Fruit fly (Drosophila melanogaster): ENCODE measurements around the gene Tpt.

The Tpt gene

dm6 chr3L:8449202-8449799 is 44.2 kb upstream of the Tpt start, which contains the start of gene CG6983 (continued):
- TF ChIP-seq CG1603 (tag; optimal IDR thresholded peaks at IDR 0.05) (peak; percentile 69), eyg (GFP tag; optimal IDR thresholded peaks at IDR 0.05) (no peak), CG18764 (GFP tag; optimal IDR thresholded peaks at IDR 0.05) (no peak), Dek (tag; optimal IDR thresholded peaks at IDR 0.05) (no peak), CG7745 (tag; optimal IDR thresholded peaks at IDR 0.05) (no peak), nau (GFP tag; optimal IDR thresholded peaks at IDR 0.05) (no peak), ham (GFP tag; IDR thresholded peaks at IDR 0.05) (no peak), Blimp-1 (GFP tag; optimal IDR thresholded peaks at IDR 0.05) (no peak), CG12104 (GFP tag; optimal IDR thresholded peaks at IDR 0.05) (no peak), CG42726 (GFP tag; IDR thresholded peaks at IDR 0.05; ENCODE audit: partially characterized antibody) (peak; percentile 72), hkb (optimal IDR thresholded peaks at IDR 0.05) (no peak), hkb (GFP tag; IDR thresholded peaks at IDR 0.05) (no peak), CG9437 (GFP tag; optimal IDR thresholded peaks at IDR 0.05) (no peak), mirr (GFP tag; optimal IDR thresholded peaks at IDR 0.05) (no peak), CG5245 (GFP tag; optimal IDR thresholded peaks at IDR 0.05) (no peak), CG8944 (GFP tag; optimal IDR thresholded peaks at IDR 0.05) (no peak), CG17328 (GFP tag; IDR thresholded peaks at IDR 0.05) (no peak), CG30431 (GFP tag; optimal IDR thresholded peaks at IDR 0.05) (no peak), dati (GFP tag; IDR thresholded peaks at IDR 0.05) (no peak), Fer1 (GFP tag; optimal IDR thresholded peaks at IDR 0.05) (no peak), Doc3 (GFP tag; IDR thresholded peaks at IDR 0.05; ENCODE audit: partially characterized antibody) (peak; percentile 61), CG11560 (tag; IDR thresholded peaks at IDR 0.05) (no peak), CG13296 (GFP tag; optimal IDR thresholded peaks at IDR 0.05) (peak; percentile 15), Six4 (GFP tag; optimal IDR thresholded peaks at IDR 0.05) (no peak), CG8478 (optimal IDR thresholded peaks at IDR 0.05) (no peak), zen (tag; optimal IDR thresholded peaks at IDR 0.05) (no peak), CG9876 (GFP tag; optimal IDR thresholded peaks at IDR 0.05) (no peak), CG4707 (GFP tag; optimal IDR thresholded peaks at IDR 0.05) (no peak), z (GFP tag; IDR thresholded peaks at IDR 0.05) (no peak), CG16815 (GFP tag; optimal IDR thresholded peaks at IDR 0.05) (no peak), wek (GFP tag; optimal IDR thresholded peaks at IDR 0.05) (peak; percentile 91), trem (tag; optimal IDR thresholded peaks at IDR 0.05) (peak; percentile 18), CG3281 (GFP tag; optimal IDR thresholded peaks at IDR 0.05) (no peak), fd64A (GFP tag; optimal IDR thresholded peaks at IDR 0.05) (no peak), exex (tag; optimal IDR thresholded peaks at IDR 0.05) (no peak), CG1024 (GFP tag; IDR thresholded peaks at IDR 0.05) (no peak), Hey (tag; optimal IDR thresholded peaks at IDR 0.05) (no peak), CG30020 (tag; optimal IDR thresholded peaks at IDR 0.05) (no peak), Max (GFP tag; optimal IDR thresholded peaks at IDR 0.05) (no peak), Abd-B (GFP tag; optimal IDR thresholded peaks at IDR 0.05) (no peak), CG9727 (GFP tag; optimal IDR thresholded peaks at IDR 0.05) (no peak), sna (GFP tag; IDR thresholded peaks at IDR 0.05; ENCODE audit: partially characterized antibody) (peak; percentile 75), CG7372 (GFP tag; IDR thresholded peaks at IDR 0.05) (no peak), CG13424 (tag; optimal IDR thresholded peaks at IDR 0.05) (no peak), Mrtf (GFP tag; IDR thresholded peaks at IDR 0.05) (no peak), ind (GFP tag; optimal IDR thresholded peaks at IDR 0.05) (no peak), Gug (GFP tag; IDR thresholded peaks at IDR 0.05) (no peak), CG10543 (GFP tag; optimal IDR thresholded peaks at IDR 0.05) (no peak), CG17186 (GFP tag; optimal IDR thresholded peaks at IDR 0.05) (peak; percentile 60), Hmx (GFP tag; optimal IDR thresholded peaks at IDR 0.05) (no peak), CG17359 (tag; optimal IDR thresholded peaks at IDR 0.05) (no peak)

Data from whole organism, embryonic.